Worm (Caenorhabditis elegans) whole organism, L1 larva: ENCODE results near the gene oac-39.

ENCODE experiments used
- C34B4.2 ChIP-seq: sonication (generic microtip); optimal IDR thresholded peaks from 2 replicates; lab custom pipeline; 2017; ENCODE audit warnings: mild to moderate bottlenecking, missing genetic modification characterization, missing compliant biosample characterization
- Y116A8C.19 ChIP-seq: sonication (generic microtip); optimal IDR thresholded peaks from 2 replicates; lab custom pipeline; 2016; ENCODE audit warnings: missing compliant biosample characterization, missing genetic modification characterization, borderline replicate concordance
- aly-2 ChIP-seq: fragments of 150-350 bp; optimal IDR thresholded peaks from 2 replicates; lab custom pipeline; 2014; ENCODE audit warnings: missing biosample characterization, missing genetic modification characterization
- blmp-1 ChIP-seq: fragments of 150-350 bp; optimal IDR thresholded peaks from 2 replicates; lab custom pipeline; 2014; ENCODE audit warnings: missing biosample characterization, missing genetic modification characterization
- ceh-8 ChIP-seq: fragments of 200-800 bp; sonication (Bioruptor generic); optimal IDR thresholded peaks from 2 replicates; lab custom pipeline; 2018; ENCODE audit warnings: mild to moderate bottlenecking, missing genetic modification characterization, moderate library complexity, missing compliant biosample characterization
- ceh-90 ChIP-seq: sonication (generic microtip); optimal IDR thresholded peaks from 2 replicates; lab custom pipeline; 2016; ENCODE audit warnings: missing genetic modification characterization, missing compliant biosample characterization
- efl-1 ChIP-seq, 4 experiments: fragments of 150-350 bp; optimal IDR thresholded peaks in 3 of 4; peaks in 1 of 4; 1 replicate in 1 of 4; 2 replicates in 3 of 4; lab custom pipeline; 2014; ENCODE audit warnings: missing biosample characterization in 2 of 4, missing genetic modification characterization in 2 of 4, missing genetic modification reagents in 2 of 4
- elt-2 ChIP-seq: sonication (generic microtip); optimal IDR thresholded peaks from 2 replicates; lab custom pipeline; 2016; ENCODE audit warnings: missing genetic modification characterization, mild to moderate bottlenecking, inconsistent platforms, missing compliant biosample characterization, missing genetic modification reagents
- ets-5 ChIP-seq: fragments of 200-800 bp; sonication (Bioruptor generic); IDR thresholded peaks from 2 replicates; pipeline ENCODE4 v1.3.6; 2022; ENCODE audit warnings: missing genetic modification characterization, missing compliant biosample characterization
- fkh-4 ChIP-seq: sonication (generic microtip); optimal IDR thresholded peaks from 2 replicates; lab custom pipeline; 2016; ENCODE audit warnings: missing compliant biosample characterization, missing genetic modification characterization, borderline replicate concordance
- fkh-8 ChIP-seq: sonication (generic microtip); optimal IDR thresholded peaks from 2 replicates; lab custom pipeline; 2016; ENCODE audit warnings: mild to moderate bottlenecking, missing genetic modification characterization, missing compliant biosample characterization
- grh-1 ChIP-seq: fragments of 200-800 bp; sonication (Bioruptor generic); IDR thresholded peaks from 2 replicates; pipeline ENCODE4 v1.3.6; 2022; ENCODE audit warnings: missing genetic modification reagents, missing genetic modification characterization, missing compliant biosample characterization
- hlh-17 ChIP-seq: fragments of 200-800 bp; sonication (Bioruptor generic); optimal IDR thresholded peaks from 2 replicates; lab custom pipeline; 2018; ENCODE audit warnings: missing genetic modification characterization, mild to moderate bottlenecking, missing compliant biosample characterization, moderate library complexity, borderline replicate concordance
- hlh-4 ChIP-seq: sonication (generic microtip); optimal IDR thresholded peaks from 2 replicates; lab custom pipeline; 2016; ENCODE audit warnings: mild to moderate bottlenecking, missing genetic modification characterization, missing compliant biosample characterization
- hpl-2 ChIP-seq: fragments of 150-350 bp; optimal IDR thresholded peaks from 2 replicates; lab custom pipeline; 2014; ENCODE audit warnings: missing biosample characterization, missing genetic modification reagents, missing genetic modification characterization
- irx-1 ChIP-seq: sonication (generic microtip); optimal IDR thresholded peaks from 2 replicates; lab custom pipeline; 2016; ENCODE audit warnings: missing genetic modification characterization, missing compliant biosample characterization
- lin-14 ChIP-seq: fragments of 200-800 bp; sonication (Bioruptor generic); optimal IDR thresholded peaks from 2 replicates; lab custom pipeline; 2018; ENCODE audit warnings: mild to moderate bottlenecking, missing genetic modification characterization, moderate library complexity, missing compliant biosample characterization
- lin-15B ChIP-seq: fragments of 150-350 bp; sonication (generic microtip); optimal IDR thresholded peaks from 3 replicates; lab custom pipeline; 2014; ENCODE audit warnings: missing biosample characterization, missing genetic modification characterization
- lin-35 ChIP-seq, 2 experiments: fragments of 150-350 bp; optimal IDR thresholded peaks; 2 replicates each; lab custom pipeline; 2014; ENCODE audit warnings: missing biosample characterization in 2 of 2, missing genetic modification characterization in 2 of 2, missing genetic modification reagents in 2 of 2
- mab-9 ChIP-seq: fragments of 200-800 bp; sonication (Bioruptor generic); IDR thresholded peaks from 2 replicates; pipeline ENCODE4 v1.3.6; 2022; ENCODE audit warnings: missing genetic modification reagents, missing genetic modification characterization, missing compliant biosample characterization
- mef-2 ChIP-seq: fragments of 150-350 bp; optimal IDR thresholded peaks from 2 replicates; lab custom pipeline; 2014; ENCODE audit warnings: missing biosample characterization, missing genetic modification characterization
- nhr-12 ChIP-seq: sonication (generic microtip); optimal IDR thresholded peaks from 2 replicates; lab custom pipeline; 2017; ENCODE audit warnings: missing biosample characterization, missing genetic modification characterization
- nhr-20 ChIP-seq: sonication (generic microtip); optimal IDR thresholded peaks from 2 replicates; lab custom pipeline; 2016; ENCODE audit warnings: mild to moderate bottlenecking, missing genetic modification characterization, missing compliant biosample characterization
- nhr-237 ChIP-seq: fragments of 150-350 bp; optimal IDR thresholded peaks from 2 replicates; lab custom pipeline; 2014; ENCODE audit warnings: missing biosample characterization, missing genetic modification characterization
- nhr-28 ChIP-seq: fragments of 150-350 bp; optimal IDR thresholded peaks from 2 replicates; lab custom pipeline; 2014; ENCODE audit warnings: missing biosample characterization, missing genetic modification characterization
- nhr-71 ChIP-seq: sonication (generic microtip); optimal IDR thresholded peaks from 2 replicates; lab custom pipeline; 2016; ENCODE audit warnings: mild to moderate bottlenecking, missing genetic modification characterization, moderate library complexity, missing compliant biosample characterization
- nhr-77 ChIP-seq: fragments of 150-350 bp; optimal IDR thresholded peaks from 2 replicates; lab custom pipeline; 2014; ENCODE audit warnings: missing biosample characterization, missing genetic modification characterization
- nhr-85 ChIP-seq: sonication (generic microtip); peaks from one replicate; lab custom pipeline; 2016; ENCODE audit warnings: missing genetic modification characterization, inconsistent platforms, missing compliant biosample characterization
- nhr-90 ChIP-seq: sonication (generic microtip); optimal IDR thresholded peaks from 2 replicates; lab custom pipeline; 2016; ENCODE audit warnings: mild to moderate bottlenecking, missing genetic modification characterization, missing compliant biosample characterization; ENCODE audit not compliant: poor library complexity
- skn-1 ChIP-seq: fragments of 150-350 bp; optimal IDR thresholded peaks from 2 replicates; lab custom pipeline; 2014; ENCODE audit warnings: missing biosample characterization, missing genetic modification characterization
- snpc-4 ChIP-seq: fragments of 150-350 bp; optimal IDR thresholded peaks from 2 replicates; lab custom pipeline; 2014; ENCODE audit warnings: missing biosample characterization, missing genetic modification characterization
- snu-23 ChIP-seq: sonication (generic microtip); optimal IDR thresholded peaks from 2 replicates; lab custom pipeline; 2016; ENCODE audit warnings: missing genetic modification characterization, missing compliant biosample characterization
- sox-4 ChIP-seq: sonication (generic microtip); optimal IDR thresholded peaks from 2 replicates; lab custom pipeline; 2016; ENCODE audit warnings: missing genetic modification characterization, missing compliant biosample characterization
- sptf-1 ChIP-seq: fragments of 150-350 bp; optimal IDR thresholded peaks from 2 replicates; lab custom pipeline; 2014; ENCODE audit warnings: missing biosample characterization, missing genetic modification characterization
- swsn-7 ChIP-seq: sonication (generic microtip); optimal IDR thresholded peaks from 2 replicates; lab custom pipeline; 2016; ENCODE audit warnings: missing genetic modification characterization, missing compliant biosample characterization
- unc-30 ChIP-seq: sonication (generic microtip); optimal IDR thresholded peaks from 2 replicates; lab custom pipeline; 2017; ENCODE audit warnings: missing biosample characterization, missing genetic modification characterization
- unc-62 ChIP-seq: fragments of 150-350 bp; optimal IDR thresholded peaks from 2 replicates; lab custom pipeline; 2014; ENCODE audit warnings: missing biosample characterization, missing genetic modification reagents, missing genetic modification characterization
- zip-4 ChIP-seq: fragments of 200-800 bp; sonication (Bioruptor generic); optimal IDR thresholded peaks from 2 replicates; lab custom pipeline; 2018; ENCODE audit warnings: mild to moderate bottlenecking, missing genetic modification characterization, moderate library complexity, missing compliant biosample characterization
- ztf-11 ChIP-seq, 2 experiments: sonication (generic microtip); optimal IDR thresholded peaks; 2 replicates each; lab custom pipeline; 2016 to 2017; ENCODE audit warnings: missing genetic modification characterization in 2 of 2, missing biosample characterization in 1 of 2, missing compliant biosample characterization in 1 of 2

Gene oac-39

ce11 chrV:265062-265963 is 13.8 kb upstream of the oac-39 start:
- TF ChIP-seq fkh-4 (tag; lab: Kevin White, UChicago) (peak; percentile 66), hlh-4 (tag; lab: Kevin White, UChicago) (peak; percentile 64), ceh-90 (peak; percentile 69), sox-4 (tag; lab: Kevin White, UChicago) (peak; percentile 93), mef-2 (peak; percentile 40), Y116A8C.19 (peak; percentile 62), sptf-1 (peak; percentile 44), ztf-11 (tag; optimal IDR thresholded peaks at IDR 0.05; lab: Kevin White, UChicago) (peak; percentile 32 to 81), nhr-28 (tag; lab: Kevin White, UChicago) (peak; percentile 40), unc-30 (tag; lab: Kevin White, UChicago) (peak; percentile 3), aly-2 (tag; lab: Kevin White, UChicago) (peak; percentile 36), irx-1 (peak; percentile 87)

ce11 chrV:260334-260733 is 8.8 kb upstream of the oac-39 start:
- no peak for TF ChIP-seq snpc-4 (tag; lab: Kevin White, UChicago)
- peak; percentile 18 for TF ChIP-seq nhr-90 (tag; lab: Kevin White, UChicago)
- no peak for TF ChIP-seq mab-9 (GFP tag; lab: Robert Waterston, UW)
- TF ChIP-seq efl-1 (optimal IDR thresholded peaks at IDR 0.05; lab: Kevin White, UChicago) = no peak
- TF ChIP-seq efl-1 (GFP tag; optimal IDR thresholded peaks at IDR 0.05 in 1 of 2; lab: Kevin White, UChicago) = peak in 1 of 2 experiments; percentile 89
- peak; percentile 81 for TF ChIP-seq blmp-1 (tag; lab: Kevin White, UChicago)
- no peak for TF ChIP-seq swsn-7 (tag; lab: Kevin White, UChicago)
- no peak for TF ChIP-seq skn-1 (tag; lab: Kevin White, UChicago)
- no peak for TF ChIP-seq lin-14 (GFP tag; lab: Kevin White, UChicago)
- no peak for TF ChIP-seq irx-1
- peak; percentile 7 for TF ChIP-seq nhr-20 (tag; lab: Kevin White, UChicago)
- no peak for TF ChIP-seq lin-35 (GFP tag; optimal IDR thresholded peaks at IDR 0.05; lab: Kevin White, UChicago)
- no peak for TF ChIP-seq ceh-8
- no peak for TF ChIP-seq nhr-71 (tag; lab: Kevin White, UChicago)
- no peak for TF ChIP-seq lin-15B (tag; lab: Kevin White, UChicago)
- TF ChIP-seq nhr-85 (tag; lab: Kevin White, UChicago) = peak; percentile 82
- TF ChIP-seq snu-23 (GFP tag; lab: Kevin White, UChicago) = no peak
- TF ChIP-seq nhr-77 (tag; lab: Kevin White, UChicago) = no peak
- TF ChIP-seq grh-1 (GFP tag; lab: Robert Waterston, UW) = no peak
- no peak for TF ChIP-seq C34B4.2 (tag; lab: Kevin White, UChicago)

ce11 chrV:258730-259129 is 7.2 kb upstream of the oac-39 start, which contains the start of gene nhr-204:
nhr-204 (minus strand) TSS chrV:258830.
- TF ChIP-seq unc-30 (tag; lab: Kevin White, UChicago) = no peak
- no peak for TF ChIP-seq nhr-77 (tag; lab: Kevin White, UChicago)
- TF ChIP-seq nhr-237 (tag; lab: Kevin White, UChicago) = no peak
- no peak for TF ChIP-seq elt-2 (tag; lab: Kevin White, UChicago)
- TF ChIP-seq efl-1 (optimal IDR thresholded peaks at IDR 0.05; lab: Kevin White, UChicago) = no peak
- no peak for TF ChIP-seq efl-1 (GFP tag; optimal IDR thresholded peaks at IDR 0.05 in 1 of 2; lab: Kevin White, UChicago)
- TF ChIP-seq hlh-17 = no peak
- no peak for TF ChIP-seq fkh-8 (tag; lab: Kevin White, UChicago)
- no peak for TF ChIP-seq nhr-12
- no peak for TF ChIP-seq zip-4 (GFP tag; lab: Kevin White, UChicago)
- TF ChIP-seq hpl-2 (GFP tag; lab: Kevin White, UChicago) = no peak
- TF ChIP-seq ets-5 = no peak
- no peak for TF ChIP-seq unc-62
